Fruit fly (Drosophila melanogaster): ENCODE data around the gene side-VII.
A peak's percentile ranks its signal among the peaks of the same experiment; 100 is the strongest.

side-VII gene

DNA sequence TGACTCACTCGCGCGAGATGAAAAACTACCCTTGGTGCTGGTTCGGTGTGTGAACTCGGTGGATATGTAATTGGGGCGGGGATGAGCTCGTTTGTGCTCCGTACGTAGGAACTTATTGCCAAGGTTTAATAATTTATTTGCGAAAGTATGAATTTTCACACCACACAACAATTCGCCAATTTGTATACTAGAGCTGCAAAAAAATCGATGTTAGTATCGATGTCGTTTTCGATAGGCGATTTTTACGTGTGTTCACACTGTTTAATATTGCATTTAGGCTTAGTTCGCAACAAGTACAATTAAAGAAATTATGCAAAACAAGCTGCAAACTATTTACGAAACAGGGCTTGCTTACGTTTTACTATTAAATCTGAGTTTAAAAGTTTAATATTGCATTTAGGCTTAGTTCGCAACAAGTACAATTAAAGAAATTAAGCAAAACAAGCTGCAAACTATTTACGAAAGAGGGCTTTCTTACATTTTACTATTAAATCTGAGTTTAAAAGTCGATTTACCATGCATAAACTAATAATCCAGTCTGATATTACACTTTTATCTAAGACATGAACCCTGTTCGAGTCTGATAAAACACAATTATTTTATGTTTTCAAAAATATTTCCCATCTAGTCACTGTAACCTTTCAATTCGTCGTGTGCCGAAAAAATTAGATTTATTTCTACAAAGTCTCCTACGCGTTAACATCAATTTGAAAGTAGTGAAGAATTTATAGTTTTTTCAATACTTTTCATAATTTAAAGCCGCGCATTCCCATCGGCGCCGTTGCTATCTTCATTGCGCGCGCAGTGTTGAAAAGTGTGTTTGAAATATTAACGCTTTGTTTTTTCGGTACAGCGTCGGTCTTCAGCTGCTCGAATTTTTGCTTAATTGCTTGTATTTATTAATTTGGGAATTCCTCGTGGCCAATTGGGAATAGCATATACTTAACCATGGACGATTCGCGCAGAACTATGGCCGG, 23.5 kb upstream of the side-VII start, which contains the start of the genes Snap24 and CG8478:
Gene Snap24 (minus strand): TSS at position 196 of the 977 bp plus-strand sequence.
Gene CG8478 (plus strand): TSS at position 696 of the 977 bp plus-strand sequence.
- TF ChIP-seq EcR (GFP tag; optimal IDR thresholded peaks at IDR 0.05), result no peak
- no peak for TF ChIP-seq pan (optimal IDR thresholded peaks at IDR 0.05)
- no peak for TF ChIP-seq Dll (optimal IDR thresholded peaks at IDR 0.05)
- TF ChIP-seq CG8478 (optimal IDR thresholded peaks at IDR 0.05), result no peak
- TF ChIP-seq usp (GFP tag; optimal IDR thresholded peaks at IDR 0.05), result no peak
- TF ChIP-seq psq (optimal IDR thresholded peaks at IDR 0.05), result no peak

DNA sequence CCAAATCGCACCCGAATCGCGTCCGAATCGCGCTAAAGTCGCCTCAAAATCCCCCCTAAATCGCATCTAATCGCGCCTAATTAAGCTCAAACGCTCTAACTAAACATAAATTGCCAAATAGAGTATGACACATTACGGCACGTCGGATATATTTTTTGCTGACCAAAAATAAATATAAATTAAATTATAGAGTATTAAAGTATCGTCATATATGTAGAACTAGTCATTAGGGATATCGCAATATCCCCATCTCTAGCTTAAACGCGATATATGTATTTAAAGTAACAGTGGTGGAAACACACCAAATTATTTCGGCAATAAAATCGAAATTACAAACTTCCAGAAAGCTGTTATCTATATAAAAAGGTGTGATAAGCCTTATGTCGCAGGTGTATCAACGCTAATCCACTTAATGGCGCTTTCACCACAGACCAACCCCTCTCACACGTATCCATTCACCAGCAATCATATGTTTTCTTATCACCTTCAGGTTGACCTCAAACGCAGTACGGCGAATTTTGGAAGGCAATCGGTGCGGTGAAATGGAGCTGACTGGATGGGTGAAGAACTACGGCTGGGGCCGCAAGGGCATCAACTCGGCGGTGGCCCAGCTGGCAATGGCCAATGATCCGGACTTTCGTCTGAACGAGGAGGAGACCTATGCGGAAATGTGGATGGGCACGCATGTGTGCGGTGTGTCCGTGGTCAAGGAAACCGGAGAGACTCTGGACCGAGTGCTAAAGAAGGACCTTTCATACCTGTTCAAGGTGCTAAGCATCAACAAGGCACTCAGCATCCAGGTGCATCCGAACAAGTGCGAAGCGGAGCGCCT, 19.8 kb upstream of the side-VII start, which contains the start of gene Mpi:
Gene Mpi (plus strand): TSS at position 263 of the 832 bp plus-strand sequence.
- TF ChIP-seq psq (optimal IDR thresholded peaks at IDR 0.05) (no peak), usp (GFP tag; optimal IDR thresholded peaks at IDR 0.05) (no peak), pan (optimal IDR thresholded peaks at IDR 0.05) (no peak), Dll (optimal IDR thresholded peaks at IDR 0.05) (no peak), CG8478 (optimal IDR thresholded peaks at IDR 0.05) (no peak), EcR (GFP tag; optimal IDR thresholded peaks at IDR 0.05) (no peak)

DNA sequence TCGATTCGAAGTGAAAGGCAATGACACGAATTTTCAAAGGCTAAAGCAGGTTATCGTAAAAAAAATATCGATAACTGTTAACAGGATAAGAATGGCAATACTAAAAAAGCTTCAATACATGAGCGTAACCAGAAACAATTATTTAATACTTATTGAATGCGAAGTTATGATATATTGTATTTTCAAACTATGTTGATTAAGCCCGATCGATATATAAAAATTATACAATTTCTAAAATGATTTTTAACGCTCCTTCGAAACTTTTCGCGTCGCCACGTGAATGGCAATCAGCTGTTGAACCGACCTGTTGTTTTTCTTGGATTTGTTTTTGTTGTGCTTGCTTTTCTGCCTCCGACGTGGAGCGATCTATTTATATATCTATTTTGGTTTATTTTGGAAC, 16.4 kb upstream of the side-VII start, which contains the start of the genes Alg12 and Rpt3R:
Gene Alg12 (plus strand): TSS at position 305 of the 400 bp plus-strand sequence.
Gene Rpt3R (minus strand): TSS at position 324 of the 400 bp plus-strand sequence.
- TF ChIP-seq pan (optimal IDR thresholded peaks at IDR 0.05) (no peak), usp (GFP tag; optimal IDR thresholded peaks at IDR 0.05) (no peak), EcR (GFP tag; optimal IDR thresholded peaks at IDR 0.05) (no peak), psq (optimal IDR thresholded peaks at IDR 0.05) (no peak), CG8478 (optimal IDR thresholded peaks at IDR 0.05) (no peak), Dll (optimal IDR thresholded peaks at IDR 0.05) (no peak)

DNA sequence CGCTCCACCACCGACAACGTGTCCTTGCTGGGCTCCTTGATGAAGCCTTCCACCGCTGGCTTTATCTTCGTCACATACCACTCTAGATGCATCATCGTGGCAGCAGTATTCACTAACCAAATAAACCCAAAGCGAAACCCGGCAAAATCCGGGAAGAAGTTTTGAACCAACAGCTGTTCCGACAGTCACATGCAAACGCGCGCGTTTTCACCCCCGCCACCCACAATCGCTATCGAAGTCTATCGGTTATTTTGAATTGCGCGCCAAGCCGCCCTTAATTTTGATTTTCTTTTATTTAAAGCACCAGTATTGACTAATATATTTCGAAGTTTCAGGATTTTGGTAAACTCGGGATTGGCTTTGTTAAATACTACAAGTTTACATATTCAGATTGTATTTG, 14.7 kb upstream of the side-VII start, which contains the start of gene Tti1:
Gene Tti1 (minus strand): TSS at position 200 of the 400 bp plus-strand sequence.
- no peak for TF ChIP-seq usp (GFP tag; optimal IDR thresholded peaks at IDR 0.05)
- no peak for TF ChIP-seq pan (optimal IDR thresholded peaks at IDR 0.05)
- no peak for TF ChIP-seq EcR (GFP tag; optimal IDR thresholded peaks at IDR 0.05)
- TF ChIP-seq psq (optimal IDR thresholded peaks at IDR 0.05), result no peak
- TF ChIP-seq CG8478 (optimal IDR thresholded peaks at IDR 0.05), result no peak
- no peak for TF ChIP-seq Dll (optimal IDR thresholded peaks at IDR 0.05)

DNA sequence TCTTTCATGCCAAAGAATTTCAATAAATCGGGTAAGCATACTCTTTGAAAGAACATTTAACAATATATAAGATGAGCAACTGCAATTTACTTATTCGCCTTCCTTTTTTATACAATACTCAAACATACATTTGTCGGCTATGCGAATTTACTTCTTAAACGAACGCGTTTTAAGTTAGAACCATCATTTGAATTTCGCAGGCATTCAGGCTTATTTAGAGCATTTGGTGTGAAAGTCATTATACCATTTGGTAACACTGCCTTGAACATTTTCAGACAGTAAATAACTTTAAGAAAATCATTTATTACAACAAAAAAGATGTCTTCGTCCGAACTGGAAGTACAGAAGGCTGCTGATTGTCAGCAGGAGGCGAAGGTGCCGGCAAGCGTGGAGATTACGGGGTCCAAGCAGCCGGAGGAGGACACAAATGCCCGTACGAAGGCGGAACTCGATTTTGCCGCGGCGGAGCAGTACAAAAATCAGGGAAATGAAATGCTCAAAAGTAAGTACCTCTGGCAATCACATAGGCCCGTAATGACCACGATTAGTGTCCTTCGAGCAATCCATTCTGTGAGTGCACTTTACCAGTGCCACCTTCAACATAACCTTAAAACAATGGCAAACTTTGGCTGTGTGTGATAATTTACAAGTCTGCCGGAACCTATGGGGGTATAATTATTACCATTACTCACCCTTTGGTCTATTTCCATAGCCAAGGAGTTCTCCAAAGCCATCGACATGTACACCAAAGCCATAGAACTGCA, 8.3 kb upstream of the side-VII start:
- TF ChIP-seq CG8478 (optimal IDR thresholded peaks at IDR 0.05) (no peak), EcR (GFP tag; optimal IDR thresholded peaks at IDR 0.05) (no peak), usp (GFP tag; optimal IDR thresholded peaks at IDR 0.05) (no peak), psq (optimal IDR thresholded peaks at IDR 0.05) (no peak), Dll (optimal IDR thresholded peaks at IDR 0.05) (no peak), pan (optimal IDR thresholded peaks at IDR 0.05) (no peak)

DNA sequence ATGACTTTTGCATAAGTTTGCCTTT, 7.9 kb upstream of the side-VII start, which contains the start of gene PpD3:
Gene PpD3 (plus strand): TSS at position 1 of the 25 bp plus-strand sequence.
- TF ChIP-seq Dll (optimal IDR thresholded peaks at IDR 0.05) (no peak), CG8478 (optimal IDR thresholded peaks at IDR 0.05) (no peak), EcR (GFP tag; optimal IDR thresholded peaks at IDR 0.05) (no peak), psq (optimal IDR thresholded peaks at IDR 0.05) (no peak), usp (GFP tag; optimal IDR thresholded peaks at IDR 0.05) (no peak), pan (optimal IDR thresholded peaks at IDR 0.05) (no peak)

DNA sequence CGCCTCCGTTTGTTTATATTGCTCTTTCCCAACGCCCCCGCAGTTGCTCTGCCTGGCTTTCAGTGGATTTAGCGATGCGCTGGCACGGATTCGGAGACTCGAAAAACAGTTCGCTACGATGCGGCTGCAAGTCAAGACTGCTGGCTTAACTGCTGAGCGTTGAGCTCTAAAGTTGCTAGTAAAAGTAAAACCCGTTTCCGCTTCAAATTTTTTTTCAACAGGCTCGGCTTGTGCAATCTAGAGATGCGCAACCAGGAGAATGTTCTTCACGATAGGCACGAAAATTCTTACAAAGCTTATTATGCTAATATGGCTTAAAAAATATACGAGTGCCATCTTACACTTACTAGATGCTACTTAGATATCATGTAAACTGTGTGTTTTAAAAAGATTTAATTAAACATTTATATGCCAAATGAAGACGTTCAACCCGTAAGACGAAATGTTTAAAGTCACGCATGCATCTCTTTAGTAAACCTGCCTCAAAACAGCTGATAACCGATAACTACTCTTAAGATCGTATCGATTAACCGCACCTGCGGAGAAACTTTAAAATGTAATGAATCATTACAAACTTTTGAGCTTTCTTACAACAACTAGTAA, 7.6 kb upstream of the side-VII start, which contains the start of gene CG12948:
Gene CG12948 (minus strand): TSS at position 473 of the 603 bp plus-strand sequence.
- TF ChIP-seq psq (optimal IDR thresholded peaks at IDR 0.05) (no peak), Dll (optimal IDR thresholded peaks at IDR 0.05) (no peak), EcR (GFP tag; optimal IDR thresholded peaks at IDR 0.05) (peak in 1 of 2 experiments; percentile 4)

DNA sequence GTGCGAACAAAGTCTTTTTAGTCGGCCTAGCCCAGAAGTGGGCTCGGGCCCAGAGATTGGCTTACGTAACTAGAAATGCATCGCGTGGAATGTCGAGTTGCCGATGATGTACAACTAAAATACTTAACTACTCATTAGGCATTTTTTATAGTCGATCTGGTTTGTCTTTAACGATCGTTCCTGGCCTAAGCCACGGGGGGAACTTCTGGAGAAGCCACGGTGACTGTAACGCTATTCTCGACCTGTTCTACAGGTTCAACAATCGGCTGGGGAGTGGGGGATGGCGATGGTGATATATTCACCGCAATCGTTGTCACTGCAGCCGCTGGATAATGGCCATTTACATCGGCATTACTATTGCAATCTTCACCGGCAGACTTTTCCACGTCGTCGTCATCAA, 6.5 kb upstream of the side-VII start, which contains the start of gene CG34409:
Gene CG34409 (minus strand): TSS at position 101 of the 400 bp plus-strand sequence.
- TF ChIP-seq psq (optimal IDR thresholded peaks at IDR 0.05) (no peak), usp (GFP tag; optimal IDR thresholded peaks at IDR 0.05) (no peak), CG8478 (optimal IDR thresholded peaks at IDR 0.05) (no peak)

DNA sequence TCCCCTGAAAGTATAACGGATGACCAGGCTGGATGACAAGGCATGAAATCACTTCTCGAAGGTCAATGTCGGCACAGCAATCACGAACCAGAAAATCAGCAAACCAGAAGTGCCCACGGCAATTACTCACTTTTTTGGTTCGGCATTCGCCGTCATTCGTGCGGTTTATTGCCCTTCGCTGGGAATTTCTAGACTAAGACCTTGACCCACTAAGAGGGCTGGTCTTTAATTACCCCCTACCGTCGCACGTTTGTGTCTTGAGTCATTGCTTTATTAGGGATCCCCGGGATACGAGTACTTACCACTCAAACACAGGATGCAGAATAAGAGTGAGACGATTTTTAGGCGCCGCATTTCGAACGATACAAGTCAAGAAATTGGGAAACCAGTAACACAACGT, 5.7 kb upstream of the side-VII start:
- TF ChIP-seq psq (optimal IDR thresholded peaks at IDR 0.05) (no peak), pan (optimal IDR thresholded peaks at IDR 0.05) (no peak), usp (GFP tag; optimal IDR thresholded peaks at IDR 0.05) (no peak), Dll (optimal IDR thresholded peaks at IDR 0.05) (no peak), EcR (GFP tag; optimal IDR thresholded peaks at IDR 0.05) (no peak), CG8478 (optimal IDR thresholded peaks at IDR 0.05) (no peak)

DNA sequence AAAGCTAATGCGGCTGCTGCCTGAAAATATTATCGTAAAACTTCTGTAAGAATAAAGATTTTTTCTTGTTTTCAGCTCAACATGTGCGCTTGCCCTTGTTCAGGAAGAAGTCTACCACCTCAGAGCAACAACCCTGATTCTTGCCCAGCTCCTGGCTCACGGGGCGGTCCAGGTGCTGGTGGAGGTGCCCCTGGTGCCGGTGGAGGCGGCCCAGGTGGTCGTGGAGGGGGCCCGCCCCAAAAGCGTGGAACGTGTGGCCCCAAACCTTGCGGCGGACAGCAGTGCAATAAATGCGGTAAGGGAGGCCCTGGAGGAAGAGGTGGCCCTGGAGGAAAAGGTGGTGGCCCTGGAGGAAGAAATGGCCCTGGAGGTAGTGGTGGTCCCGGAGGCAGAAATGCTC, 4.2 kb upstream of the side-VII start:
- TF ChIP-seq Dll (optimal IDR thresholded peaks at IDR 0.05) (no peak), usp (GFP tag; optimal IDR thresholded peaks at IDR 0.05) (no peak), EcR (GFP tag; optimal IDR thresholded peaks at IDR 0.05) (no peak), psq (optimal IDR thresholded peaks at IDR 0.05) (no peak), pan (optimal IDR thresholded peaks at IDR 0.05) (no peak), CG8478 (optimal IDR thresholded peaks at IDR 0.05) (no peak)

DNA sequence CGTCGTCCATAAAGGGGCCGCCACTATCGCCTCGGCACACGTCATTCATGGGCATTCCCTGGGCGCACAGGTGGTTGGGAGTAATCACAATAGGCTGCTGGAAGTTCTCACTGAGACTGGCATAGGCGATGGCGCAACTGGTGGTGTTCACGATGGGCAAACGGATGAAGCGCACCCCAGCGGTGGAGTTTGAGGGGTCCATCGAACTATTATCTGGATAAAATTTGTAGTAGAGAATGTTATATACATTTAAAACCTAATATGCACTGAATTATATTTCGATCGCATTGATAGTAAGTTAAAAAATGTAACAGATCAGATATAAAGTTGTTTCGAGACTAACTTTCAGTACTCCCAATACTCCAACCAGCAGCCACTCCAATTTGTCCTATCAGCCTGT, 3.4 kb upstream of the side-VII start, which contains the start of gene CG31415:
Gene CG31415 (plus strand): TSS at position 301 of the 400 bp plus-strand sequence.
- TF ChIP-seq pan (optimal IDR thresholded peaks at IDR 0.05) (no peak), EcR (GFP tag; optimal IDR thresholded peaks at IDR 0.05) (no peak), CG8478 (optimal IDR thresholded peaks at IDR 0.05) (no peak), Dll (optimal IDR thresholded peaks at IDR 0.05) (no peak), usp (GFP tag; optimal IDR thresholded peaks at IDR 0.05) (no peak), psq (optimal IDR thresholded peaks at IDR 0.05) (no peak)
